Worm (Caenorhabditis elegans): ENCODE results near the gene Y82E9BL.19.

- TF ChIP-seq B0310.2 (tag; optimal IDR thresholded peaks at IDR 0.05): no peak
- no peak for TF ChIP-seq aly-1 (tag; optimal IDR thresholded peaks at IDR 0.05)
- no peak for TF ChIP-seq tbx-37 (GFP tag; conservative IDR thresholded peaks at IDR 0.05)
- no peak for TF ChIP-seq scrt-1 (GFP tag; IDR thresholded peaks at IDR 0.05)
- no peak for TF ChIP-seq tra-4 (tag; optimal IDR thresholded peaks at IDR 0.05)
- no peak for TF ChIP-seq hmg-4 (GFP tag; optimal IDR thresholded peaks at IDR 0.05)
- TF ChIP-seq flt-1 (GFP tag; IDR thresholded peaks at IDR 0.05): no peak
- no peak for TF ChIP-seq ets-7 (tag; optimal IDR thresholded peaks at IDR 0.05)
- no peak for TF ChIP-seq sea-1 (GFP tag; conservative IDR thresholded peaks at IDR 0.05)
- no peak for TF ChIP-seq ama-1 (optimal IDR thresholded peaks at IDR 0.05)
Observed at ce11 chrIII:1308887-1309286, 22.9 kb upstream of the Y82E9BL.19 start, which contains the start of gene Y82E9BL.12.
